Worm (Caenorhabditis elegans) whole organism, L4 larva: ENCODE data around the gene lin-7.

Experiments used
- D1046.2 ChIP-seq: fragments of 200-800 bp; sonication (Bioruptor generic); IDR thresholded peaks from 2 replicates; pipeline ENCODE4 v1.3.6; 2022; ENCODE audit warnings: missing genetic modification characterization, missing compliant biosample characterization
- F37D6.2 ChIP-seq: sonication (generic microtip); optimal IDR thresholded peaks from 2 replicates; lab custom pipeline; 2016; ENCODE audit warnings: mild to moderate bottlenecking, missing genetic modification characterization, missing compliant biosample characterization
- F49E8.2 ChIP-seq: sonication (generic microtip); optimal IDR thresholded peaks from 2 replicates; lab custom pipeline; 2016; ENCODE audit warnings: missing compliant biosample characterization, mild to moderate bottlenecking, missing genetic modification characterization, borderline replicate concordance
- T20F7.1 ChIP-seq: fragments of 200-800 bp; sonication (Bioruptor generic); optimal IDR thresholded peaks from 2 replicates; lab custom pipeline; 2018; ENCODE audit warnings: mild to moderate bottlenecking, missing genetic modification characterization, missing compliant biosample characterization
- T26A8.4 ChIP-seq: fragments of 200-800 bp; sonication (Bioruptor generic); IDR thresholded peaks from 2 replicates; pipeline ENCODE4 v1.3.6; 2022; ENCODE audit warnings: missing genetic modification characterization, missing compliant biosample characterization
- Y48G9A.11 ChIP-seq: fragments of 200-800 bp; sonication (Bioruptor generic); IDR thresholded peaks from 2 replicates; pipeline ENCODE4 v1.3.6; 2022; ENCODE audit warnings: missing genetic modification reagents, missing genetic modification characterization, missing compliant biosample characterization
- ZK337.2 ChIP-seq: fragments of 200-800 bp; sonication (Bioruptor generic); IDR thresholded peaks from 2 replicates; pipeline ENCODE4 v1.3.6; 2022; ENCODE audit warnings: missing genetic modification reagents, missing genetic modification characterization, missing compliant biosample characterization
- arid-1 ChIP-seq: fragments of 200-800 bp; sonication (Bioruptor generic); conservative IDR thresholded peaks from 2 replicates; pipeline ENCODE4 v1.3.6; 2022; ENCODE audit warnings: missing genetic modification reagents, missing genetic modification characterization, missing compliant biosample characterization
- attf-4 ChIP-seq: sonication (generic microtip); optimal IDR thresholded peaks from 3 replicates; lab custom pipeline; 2017; ENCODE audit warnings: missing biosample characterization, missing genetic modification characterization
- ceh-28 ChIP-seq: fragments of 150-350 bp; optimal IDR thresholded peaks from 2 replicates; lab custom pipeline; 2014; ENCODE audit warnings: missing biosample characterization, missing genetic modification reagents, missing genetic modification characterization
- ceh-82 ChIP-seq: sonication (generic microtip); optimal IDR thresholded peaks from 2 replicates; lab custom pipeline; 2017; ENCODE audit warnings: missing biosample characterization, missing genetic modification characterization
- ctbp-1 ChIP-seq: fragments of 200-800 bp; sonication (Bioruptor generic); IDR thresholded peaks from 2 replicates; pipeline ENCODE4 v1.3.6; 2022; ENCODE audit warnings: missing genetic modification reagents, missing genetic modification characterization, missing compliant biosample characterization
- daf-12 ChIP-seq: fragments of 150-350 bp; optimal IDR thresholded peaks from 2 replicates; lab custom pipeline; 2014; ENCODE audit warnings: missing biosample characterization, missing genetic modification reagents, missing genetic modification characterization
- daf-16 ChIP-seq, 3 experiments: sonication (generic microtip); optimal IDR thresholded peaks; 2 replicates each; lab custom pipeline; 2016 to 2017; ENCODE audit warnings: missing genetic modification characterization in 3 of 3, missing genetic modification reagents in 3 of 3, mild to moderate bottlenecking in 2 of 3, missing compliant biosample characterization in 2 of 3, missing biosample characterization in 1 of 3, moderate library complexity in 1 of 3
- dmd-8 ChIP-seq: fragments of 200-800 bp; sonication (Bioruptor generic); IDR thresholded peaks from 2 replicates; pipeline ENCODE4 v1.3.6; 2022; ENCODE audit warnings: missing genetic modification characterization, missing compliant biosample characterization
- dmd-9 ChIP-seq: fragments of 200-800 bp; sonication (Bioruptor generic); IDR thresholded peaks from 2 replicates; pipeline ENCODE4 v1.3.6; 2022; ENCODE audit warnings: missing genetic modification reagents, missing genetic modification characterization, missing compliant biosample characterization
- duxl-1 ChIP-seq: sonication (generic microtip); optimal IDR thresholded peaks from 2 replicates; lab custom pipeline; 2016; ENCODE audit warnings: mild to moderate bottlenecking, missing genetic modification characterization, moderate library complexity, missing compliant biosample characterization; ENCODE audit not compliant: poor library complexity
- egl-43 ChIP-seq: fragments of 200-800 bp; sonication (Bioruptor generic); IDR thresholded peaks from 2 replicates; pipeline ENCODE4 v1.3.6; 2022; ENCODE audit warnings: missing genetic modification reagents, missing genetic modification characterization, missing compliant biosample characterization
- fos-1 ChIP-seq: fragments of 150-350 bp; optimal IDR thresholded peaks from 2 replicates; lab custom pipeline; 2014; ENCODE audit warnings: missing biosample characterization, missing genetic modification characterization
- gei-8 ChIP-seq: fragments of 200-800 bp; sonication (Bioruptor generic); optimal IDR thresholded peaks from 2 replicates; lab custom pipeline; 2018; ENCODE audit warnings: mild to moderate bottlenecking, missing genetic modification characterization, missing compliant biosample characterization
- hlh-11 ChIP-seq: fragments of 200-800 bp; sonication (Bioruptor generic); optimal IDR thresholded peaks from 2 replicates; lab custom pipeline; 2018; ENCODE audit warnings: mild to moderate bottlenecking, missing genetic modification characterization, missing compliant biosample characterization
- hlh-30 ChIP-seq: sonication (generic microtip); optimal IDR thresholded peaks from 2 replicates; lab custom pipeline; 2017; ENCODE audit warnings: antibody characterized with exemption, mild to moderate bottlenecking, missing genetic modification characterization, missing compliant biosample characterization; ENCODE audit not compliant: insufficient read depth
- lim-7 ChIP-seq: fragments of 200-800 bp; sonication (Bioruptor generic); IDR thresholded peaks from 2 replicates; pipeline ENCODE4 v1.3.6; 2022; ENCODE audit warnings: missing genetic modification characterization, missing compliant biosample characterization
- lin-38 ChIP-seq: fragments of 200-800 bp; sonication (Bioruptor generic); IDR thresholded peaks from 2 replicates; pipeline ENCODE4 v1.3.6; 2022; ENCODE audit warnings: missing genetic modification reagents, missing genetic modification characterization, missing compliant biosample characterization
- lir-3 ChIP-seq: sonication (generic microtip); optimal IDR thresholded peaks from 2 replicates; lab custom pipeline; 2016; ENCODE audit warnings: mild to moderate bottlenecking, missing genetic modification characterization, missing compliant biosample characterization
- lsy-2 ChIP-seq, 2 experiments: fragments of 150-350 bp in 1 of 2; sonication (generic microtip) in 1 of 2; optimal IDR thresholded peaks; 2 replicates each; lab custom pipeline; 2014 to 2017; ENCODE audit warnings: missing biosample characterization in 2 of 2, missing genetic modification characterization in 2 of 2
- madf-5 ChIP-seq, 2 experiments: fragments of 200-800 bp; sonication (Bioruptor generic); IDR thresholded peaks; 2 replicates each; pipeline ENCODE4 v1.3.6; 2022; ENCODE audit warnings: missing compliant biosample characterization in 2 of 2, missing genetic modification characterization in 2 of 2
- madf-9 ChIP-seq: fragments of 200-800 bp; sonication (Bioruptor generic); conservative IDR thresholded peaks from 2 replicates; pipeline ENCODE4 v1.3.6; 2022; ENCODE audit warnings: missing genetic modification reagents, missing genetic modification characterization, missing compliant biosample characterization
- mdt-29 ChIP-seq: fragments of 200-800 bp; sonication (Bioruptor generic); IDR thresholded peaks from 2 replicates; pipeline ENCODE4 v1.3.6; 2022; ENCODE audit warnings: missing genetic modification reagents, missing genetic modification characterization, missing compliant biosample characterization
- mep-1 ChIP-seq: fragments of 150-350 bp; sonication (generic microtip); optimal IDR thresholded peaks from 3 replicates; lab custom pipeline; 2014; ENCODE audit warnings: missing biosample characterization, missing genetic modification characterization
- mxl-2 ChIP-seq: fragments of 200-800 bp; sonication (Bioruptor generic); conservative IDR thresholded peaks from 2 replicates; pipeline ENCODE4 v1.3.6; 2022; ENCODE audit warnings: missing genetic modification reagents, missing genetic modification characterization, missing compliant biosample characterization
- nhr-102 ChIP-seq: sonication (generic microtip); optimal IDR thresholded peaks from 2 replicates; lab custom pipeline; 2016; ENCODE audit warnings: mild to moderate bottlenecking, missing genetic modification characterization, moderate library complexity, missing compliant biosample characterization
- nhr-111 ChIP-seq: fragments of 200-800 bp; sonication (Bioruptor generic); optimal IDR thresholded peaks from 2 replicates; lab custom pipeline; 2018; ENCODE audit warnings: mild to moderate bottlenecking, missing genetic modification characterization, missing compliant biosample characterization
- nhr-237 ChIP-seq: sonication (generic microtip); optimal IDR thresholded peaks from 2 replicates; lab custom pipeline; 2017; ENCODE audit warnings: missing biosample characterization, missing genetic modification characterization
- nhr-41 ChIP-seq: fragments of 200-800 bp; sonication (Bioruptor generic); IDR thresholded peaks from 2 replicates; pipeline ENCODE4 v1.3.6; 2022; ENCODE audit warnings: missing genetic modification reagents, missing genetic modification characterization, missing compliant biosample characterization
- nhr-42 ChIP-seq: fragments of 200-800 bp; sonication (Bioruptor generic); IDR thresholded peaks from 2 replicates; pipeline ENCODE4 v1.3.6; 2022; ENCODE audit warnings: missing genetic modification characterization, missing compliant biosample characterization
- nhr-48 ChIP-seq: sonication (generic microtip); optimal IDR thresholded peaks from 2 replicates; lab custom pipeline; 2016; ENCODE audit warnings: mild to moderate bottlenecking, missing genetic modification characterization, missing compliant biosample characterization
- nhr-6 ChIP-seq: fragments of 150-350 bp; optimal IDR thresholded peaks from 2 replicates; lab custom pipeline; 2014; ENCODE audit warnings: missing biosample characterization, missing genetic modification characterization
- pha-4 ChIP-seq, 2 experiments: fragments of 150-350 bp in 1 of 2; fragments of 200-800 bp in 1 of 2; sonication (Bioruptor generic) in 1 of 2; IDR thresholded peaks in 1 of 2; optimal IDR thresholded peaks in 1 of 2; 2 replicates each; pipeline versions ENCODE4 v1.3.6 to Lab custom; 2014 to 2022; ENCODE audit warnings: missing genetic modification characterization in 2 of 2, missing genetic modification reagents in 2 of 2, missing biosample characterization in 1 of 2, missing compliant biosample characterization in 1 of 2
- pqm-1 ChIP-seq: sonication (generic microtip); optimal IDR thresholded peaks from 2 replicates; lab custom pipeline; 2017; ENCODE audit warnings: missing biosample characterization, missing genetic modification characterization
- skn-1 ChIP-seq: fragments of 150-350 bp; optimal IDR thresholded peaks from 2 replicates; lab custom pipeline; 2014; ENCODE audit warnings: missing biosample characterization, missing genetic modification characterization
- snpc-1.2 ChIP-seq: fragments of 200-800 bp; sonication (Bioruptor generic); IDR thresholded peaks from 2 replicates; pipeline ENCODE4 v1.3.6; 2022; ENCODE audit warnings: missing genetic modification reagents, missing genetic modification characterization, missing compliant biosample characterization
- spr-1 ChIP-seq: sonication (generic microtip); optimal IDR thresholded peaks from 2 replicates; lab custom pipeline; 2016; ENCODE audit warnings: mild to moderate bottlenecking, missing genetic modification characterization, missing compliant biosample characterization
- unc-130 ChIP-seq: sonication (generic microtip); optimal IDR thresholded peaks from 2 replicates; lab custom pipeline; 2016; ENCODE audit warnings: missing genetic modification reagents, missing genetic modification characterization, missing compliant biosample characterization
- unc-39 ChIP-seq: sonication (generic microtip); optimal IDR thresholded peaks from 2 replicates; lab custom pipeline; 2017; ENCODE audit warnings: missing biosample characterization, missing genetic modification characterization
- unc-62 ChIP-seq, 3 experiments: fragments of 150-350 bp in 1 of 3; sonication (generic microtip); optimal IDR thresholded peaks in 2 of 3; peaks in 1 of 3; 1 replicate in 1 of 3; 2 replicates in 2 of 3; lab custom pipeline; 2014 to 2017; ENCODE audit warnings: missing biosample characterization in 3 of 3, missing genetic modification characterization in 3 of 3, missing genetic modification reagents in 3 of 3, missing genotype in 1 of 3
- vab-7 ChIP-seq: fragments of 200-800 bp; sonication (Bioruptor generic); IDR thresholded peaks from 2 replicates; pipeline ENCODE4 v1.3.6; 2022; ENCODE audit warnings: missing genetic modification reagents, missing genetic modification characterization, missing compliant biosample characterization
- zfp-2 ChIP-seq: sonication (generic microtip); optimal IDR thresholded peaks from 2 replicates; lab custom pipeline; 2016; ENCODE audit warnings: mild to moderate bottlenecking, missing genetic modification characterization, missing compliant biosample characterization
- zfp-3 ChIP-seq: fragments of 200-800 bp; sonication (Bioruptor generic); conservative IDR thresholded peaks from 2 replicates; pipeline ENCODE4 v1.3.6; 2022; ENCODE audit warnings: missing genetic modification reagents, missing genetic modification characterization, missing compliant biosample characterization

The lin-7 gene

DNA sequence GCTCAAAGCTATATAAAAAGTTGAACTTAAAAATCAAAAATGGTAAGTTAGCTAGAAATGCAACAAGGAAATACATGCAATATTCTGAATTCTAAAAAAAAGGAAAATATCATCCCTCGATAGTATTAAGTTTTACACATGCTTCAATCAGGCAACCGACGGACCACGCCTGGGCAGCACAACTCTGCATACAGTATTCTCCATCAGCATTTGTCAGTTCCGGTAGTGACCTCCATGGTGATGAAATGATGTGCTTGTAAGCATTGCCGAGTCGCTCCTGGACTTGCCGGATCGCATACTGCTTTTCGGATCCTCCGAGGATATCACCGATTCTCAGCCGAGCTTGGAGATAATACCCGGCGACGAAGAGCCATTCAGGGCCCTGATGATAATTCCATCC, 1.6 kb upstream of the lin-7 start:
- TF ChIP-seq Y48G9A.11 (peak; percentile 40; the same call in 1 of the 2 replicates), vab-7 (no peak), T20F7.1 (GFP tag; lab: Kevin White, UChicago) (no peak), daf-16 (GFP tag; optimal IDR thresholded peaks at IDR 0.05; lab: Kevin White, UChicago) (no peak), daf-16 (tag; optimal IDR thresholded peaks at IDR 0.05; lab: Kevin White, UChicago) (no peak), egl-43 (peak; percentile 60; the same call in 1 of the 2 replicates), gei-8 (GFP tag; lab: Kevin White, UChicago) (no peak), nhr-111 (GFP tag; lab: Kevin White, UChicago) (peak; percentile 36), lim-7 (GFP tag; lab: Robert Waterston, UW) (no peak), ZK337.2 (GFP tag; lab: Robert Waterston, UW) (no peak), nhr-102 (tag; lab: Kevin White, UChicago) (peak; percentile 1), mdt-29 (GFP tag; lab: Robert Waterston, UW) (0 out of 2 replicates have a peak, but pooled peaks have one; percentile 29), arid-1 (GFP tag; lab: Robert Waterston, UW) (peak; percentile 36; the same call in 1 of the 2 replicates), nhr-237 (no peak), T26A8.4 (no peak), mep-1 (peak; percentile 13), fos-1 (tag; lab: Kevin White, UChicago) (no peak), unc-39 (no peak), dmd-8 (GFP tag; lab: Robert Waterston, UW) (no peak), unc-62 (GFP tag; optimal IDR thresholded peaks at IDR 0.05 in 1 of 2; lab: Kevin White, UChicago) (peak in 1 of 2 experiments; percentile 78), unc-62 (tag; optimal IDR thresholded peaks at IDR 0.05; lab: Kevin White, UChicago) (no peak), F37D6.2 (tag; lab: Kevin White, UChicago) (no peak), spr-1 (no peak), nhr-42 (GFP tag; lab: Robert Waterston, UW) (peak; percentile 77; the same call in 1 of the 2 replicates), nhr-48 (tag; lab: Kevin White, UChicago) (no peak), lsy-2 (tag; optimal IDR thresholded peaks at IDR 0.05; lab: Kevin White, UChicago) (peak in 1 of 2 experiments; percentile 22), mxl-2 (GFP tag; lab: Robert Waterston, UW) (no peak), zfp-2 (tag; lab: Kevin White, UChicago) (no peak), snpc-1.2 (GFP tag; lab: Robert Waterston, UW) (0 out of 2 replicates have a peak, but pooled peaks have one; percentile 23), dmd-9 (GFP tag; lab: Robert Waterston, UW) (no peak), skn-1 (tag; lab: Kevin White, UChicago) (no peak), F49E8.2 (tag; lab: Kevin White, UChicago) (peak; percentile 56), pha-4 (GFP tag; IDR thresholded peaks at IDR 0.05; lab: Robert Waterston, UW) (peak; percentile 42; the same call in 1 of the 2 replicates), pha-4 (tag; optimal IDR thresholded peaks at IDR 0.05; lab: Kevin White, UChicago) (no peak), madf-5 (GFP tag; IDR thresholded peaks at IDR 0.05; lab: Robert Waterston, UW) (no peak), nhr-6 (tag; lab: Kevin White, UChicago) (no peak), D1046.2 (GFP tag; lab: Robert Waterston, UW) (no peak), nhr-41 (GFP tag; lab: Robert Waterston, UW) (0 out of 2 replicates have a peak, but pooled peaks have one; percentile 34), ceh-82 (tag; lab: Kevin White, UChicago) (no peak), ctbp-1 (GFP tag; lab: Robert Waterston, UW) (0 out of 2 replicates have a peak, but pooled peaks have one; percentile 49), ceh-28 (tag; lab: Kevin White, UChicago) (no peak), lin-38 (peak; percentile 63), hlh-11 (tag; lab: Kevin White, UChicago) (no peak), duxl-1 (tag; lab: Kevin White, UChicago) (peak; percentile 24), pqm-1 (tag; lab: Kevin White, UChicago) (no peak), attf-4 (tag; lab: Kevin White, UChicago) (no peak), daf-12 (no peak), hlh-30 (tag; lab: Kevin White, UChicago) (no peak), madf-9 (GFP tag; lab: Robert Waterston, UW) (no peak), lir-3 (no peak), unc-130 (peak; percentile 6), zfp-3 (GFP tag; lab: Robert Waterston, UW) (0 out of 2 replicates have a peak, but pooled peaks have one; percentile 34)
